Worm (Caenorhabditis elegans) whole organism, L2 larva: Measurements from ENCODE around the gene pqn-68.

ENCODE experiments used
- ZK546.5 ChIP-seq: sonication (generic microtip); optimal IDR thresholded peaks from 2 replicates; lab custom pipeline; 2017; ENCODE audit warnings: missing biosample characterization, missing genetic modification characterization
- aly-2 ChIP-seq: fragments of 150-350 bp; optimal IDR thresholded peaks from 2 replicates; lab custom pipeline; 2014; ENCODE audit warnings: missing biosample characterization, missing genetic modification characterization
- blmp-1 ChIP-seq: sonication (generic microtip); optimal IDR thresholded peaks from 2 replicates; lab custom pipeline; 2017; ENCODE audit warnings: missing genetic modification characterization, mild to moderate bottlenecking, missing compliant biosample characterization, antibody characterized with exemption, moderate library complexity; ENCODE audit not compliant: insufficient read depth
- crh-2 ChIP-seq: sonication (generic microtip); optimal IDR thresholded peaks from 2 replicates; lab custom pipeline; 2017; ENCODE audit warnings: missing biosample characterization, missing genetic modification characterization
- elt-1 ChIP-seq: fragments of 150-350 bp; optimal IDR thresholded peaks from 2 replicates; lab custom pipeline; 2014; ENCODE audit warnings: missing biosample characterization, missing genetic modification characterization
- elt-3 ChIP-seq: sonication (generic microtip); optimal IDR thresholded peaks from 2 replicates; lab custom pipeline; 2017; ENCODE audit warnings: missing biosample characterization, missing genetic modification characterization
- lsy-2 ChIP-seq, 2 experiments: fragments of 150-350 bp in 1 of 2; sonication (generic microtip) in 1 of 2; optimal IDR thresholded peaks; 2 replicates each; lab custom pipeline; 2014 to 2017; ENCODE audit warnings: missing biosample characterization in 2 of 2, missing genetic modification characterization in 2 of 2
- nhr-11 ChIP-seq: fragments of 150-350 bp; optimal IDR thresholded peaks from 2 replicates; lab custom pipeline; 2014; ENCODE audit warnings: missing biosample characterization, missing genetic modification characterization
- nhr-23 ChIP-seq: fragments of 150-350 bp; optimal IDR thresholded peaks from 2 replicates; lab custom pipeline; 2014; ENCODE audit warnings: missing biosample characterization, missing genetic modification reagents, missing genetic modification characterization
- nhr-77 ChIP-seq: fragments of 150-350 bp; optimal IDR thresholded peaks from 2 replicates; lab custom pipeline; 2014; ENCODE audit warnings: missing biosample characterization, missing genetic modification characterization
- sem-4 ChIP-seq: fragments of 150-350 bp; optimal IDR thresholded peaks from 2 replicates; lab custom pipeline; 2014; ENCODE audit warnings: missing biosample characterization, missing genetic modification reagents, missing genetic modification characterization
- snpc-4 ChIP-seq: fragments of 150-350 bp; optimal IDR thresholded peaks from 2 replicates; lab custom pipeline; 2014; ENCODE audit warnings: missing biosample characterization, missing genetic modification characterization
- unc-62 ChIP-seq: fragments of 150-350 bp; optimal IDR thresholded peaks from 2 replicates; lab custom pipeline; 2014; ENCODE audit warnings: missing biosample characterization, missing genetic modification reagents, missing genetic modification characterization
- ztf-4 ChIP-seq: fragments of 150-350 bp; optimal IDR thresholded peaks from 2 replicates; lab custom pipeline; 2014; ENCODE audit warnings: missing biosample characterization, missing genetic modification characterization

DNA sequence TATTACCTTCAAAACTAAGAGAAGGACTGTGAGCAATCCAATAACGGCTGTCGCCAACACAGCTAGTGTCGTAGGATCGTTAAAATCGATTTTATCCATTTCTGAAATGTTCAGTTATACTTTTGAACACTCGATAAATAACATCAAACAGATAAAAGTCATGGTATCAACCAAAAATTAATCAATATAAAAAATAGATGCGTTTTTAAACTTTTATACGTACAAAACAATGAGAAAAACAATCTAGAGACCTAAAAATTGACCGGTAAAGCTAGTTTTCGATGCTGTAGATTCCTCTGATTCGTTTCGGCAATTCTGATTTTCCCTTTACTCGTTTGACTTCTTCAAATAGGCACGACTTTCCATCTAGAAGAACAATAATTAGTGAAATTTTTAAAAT, 14.7 kb downstream of the pqn-68 start, which contains the start of gene R186.3:
- TF ChIP-seq sem-4 (tag; lab: Kevin White, UChicago) (no peak), elt-1 (tag; lab: Kevin White, UChicago) (no peak), snpc-4 (tag; lab: Kevin White, UChicago) (no peak), crh-2 (tag; lab: Kevin White, UChicago) (no peak), aly-2 (tag; lab: Kevin White, UChicago) (no peak), unc-62 (GFP tag; lab: Kevin White, UChicago) (no peak), ztf-4 (tag; lab: Kevin White, UChicago) (no peak), blmp-1 (tag; lab: Kevin White, UChicago) (no peak), nhr-23 (tag; lab: Kevin White, UChicago) (no peak), nhr-77 (no peak), nhr-11 (tag; lab: Kevin White, UChicago) (no peak), elt-3 (tag; lab: Kevin White, UChicago) (no peak), ZK546.5 (tag; lab: Kevin White, UChicago) (no peak), lsy-2 (tag; optimal IDR thresholded peaks at IDR 0.05; lab: Kevin White, UChicago) (no peak)
